Fruit fly (Drosophila melanogaster) S2 (cell line): ENCODE measurements around the gene P5cr-2.

Experiments
- CG8478 ChIP-seq: fragments of >200 bp; optimal IDR thresholded peaks from 2 replicates; lab custom pipeline; 2018
- CTCF ChIP-seq, 2 experiments: fragments of >200 bp; optimal IDR thresholded peaks; 2 replicates each; lab custom pipeline; 2018

DNA sequence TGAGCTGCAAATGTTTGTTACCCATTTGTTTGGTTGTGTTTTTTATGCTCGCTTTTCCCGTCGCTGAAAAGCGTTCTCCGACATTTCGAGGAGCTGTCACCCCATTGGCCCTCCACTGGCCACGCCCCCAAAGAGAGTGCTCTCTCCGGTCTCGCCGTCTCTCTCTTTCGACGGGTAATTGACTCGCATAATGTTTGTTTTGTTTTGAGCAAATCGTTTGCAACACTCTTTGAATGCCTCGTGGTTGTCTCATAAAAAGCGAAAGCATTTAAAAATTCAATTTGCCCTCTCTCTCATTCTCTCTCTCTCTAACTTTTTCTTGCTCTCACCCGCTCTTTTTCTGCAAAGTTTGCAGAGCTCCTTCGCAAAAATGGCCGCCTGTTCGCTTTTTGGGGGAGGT is 22.9 kb downstream of the P5cr-2 start:
- TF ChIP-seq CG8478 (lab: Kevin White, UChicago) (no peak), CTCF (optimal IDR thresholded peaks at IDR 0.05; lab: Kevin White, UChicago) (no peak)
